Worm (Caenorhabditis elegans) whole organism, L1 larva: ENCODE results near the gene cec-4.

Experiments used
- ama-1 ChIP-seq: fragments of 150-350 bp; optimal IDR thresholded peaks from 2 replicates; lab custom pipeline; 2014
- ceh-63 ChIP-seq: fragments of 200-800 bp; sonication (Bioruptor generic); optimal IDR thresholded peaks from 2 replicates; lab custom pipeline; 2018; ENCODE audit warnings: mild to moderate bottlenecking, missing genetic modification characterization, missing compliant biosample characterization
- ceh-8 ChIP-seq: fragments of 200-800 bp; sonication (Bioruptor generic); optimal IDR thresholded peaks from 2 replicates; lab custom pipeline; 2018; ENCODE audit warnings: mild to moderate bottlenecking, missing genetic modification characterization, moderate library complexity, missing compliant biosample characterization
- ets-5 ChIP-seq: fragments of 200-800 bp; sonication (Bioruptor generic); IDR thresholded peaks from 2 replicates; pipeline ENCODE4 v1.3.6; 2022; ENCODE audit warnings: missing genetic modification characterization, missing compliant biosample characterization
- fkh-10 ChIP-seq: sonication (generic microtip); optimal IDR thresholded peaks from 2 replicates; lab custom pipeline; 2017; ENCODE audit warnings: missing biosample characterization, missing genetic modification reagents, missing genetic modification characterization
- lsy-2 ChIP-seq, 2 experiments: fragments of 150-350 bp; optimal IDR thresholded peaks; 2 replicates each; lab custom pipeline; 2014; ENCODE audit warnings: missing biosample characterization in 2 of 2, missing genetic modification characterization in 2 of 2
- nhr-77 ChIP-seq: fragments of 150-350 bp; optimal IDR thresholded peaks from 2 replicates; lab custom pipeline; 2014; ENCODE audit warnings: missing biosample characterization, missing genetic modification characterization
- nhr-84 ChIP-seq: sonication (generic microtip); optimal IDR thresholded peaks from 2 replicates; lab custom pipeline; 2017; ENCODE audit warnings: missing biosample characterization, missing genetic modification characterization
- pag-3 ChIP-seq: sonication (generic microtip); optimal IDR thresholded peaks from 2 replicates; lab custom pipeline; 2017; ENCODE audit warnings: missing genetic modification characterization, mild to moderate bottlenecking, missing compliant biosample characterization, antibody characterized with exemption, borderline replicate concordance; ENCODE audit not compliant: insufficient read depth
- tlp-1 ChIP-seq: fragments of 150-350 bp; optimal IDR thresholded peaks from 2 replicates; lab custom pipeline; 2014; ENCODE audit warnings: missing biosample characterization, missing genetic modification characterization
- zag-1 ChIP-seq: fragments of 150-350 bp; optimal IDR thresholded peaks from 2 replicates; lab custom pipeline; 2014; ENCODE audit warnings: missing biosample characterization, missing genetic modification characterization

DNA sequence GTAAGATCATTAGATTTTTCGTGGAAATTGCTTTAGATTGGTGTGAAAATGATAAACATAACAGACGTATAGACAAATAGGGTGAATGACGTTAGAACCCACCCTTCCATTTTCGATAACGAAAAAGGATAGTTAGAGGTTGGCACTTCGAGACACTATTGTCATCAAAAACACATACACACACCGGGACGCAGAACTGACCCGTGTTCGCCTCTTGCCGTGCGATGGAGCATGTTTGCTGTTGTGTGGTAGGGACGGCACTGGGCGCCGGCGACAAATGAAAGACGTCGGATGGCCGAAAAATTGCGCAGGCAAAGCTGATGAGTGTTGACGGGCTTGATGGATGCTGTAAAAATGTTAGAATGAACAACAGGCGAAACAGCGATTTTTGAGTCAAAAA lies 25.7 kb upstream of the cec-4 start:
- TF ChIP-seq lsy-2 (tag; optimal IDR thresholded peaks at IDR 0.05; lab: Kevin White, UChicago): peak in 1 of 2 experiments; percentile 31
- no peak for TF ChIP-seq nhr-84 (tag; lab: Kevin White, UChicago)
- no peak for TF ChIP-seq ama-1
- no peak for TF ChIP-seq nhr-77 (tag; lab: Kevin White, UChicago)
- no peak for TF ChIP-seq ceh-8
- no peak for TF ChIP-seq ceh-63 (GFP tag; lab: Kevin White, UChicago)
- no peak for TF ChIP-seq pag-3 (tag; lab: Kevin White, UChicago)
- no peak for TF ChIP-seq ets-5 (GFP tag; lab: Robert Waterston, UW)
- TF ChIP-seq tlp-1: no peak
- no peak for TF ChIP-seq zag-1 (tag; lab: Kevin White, UChicago)
- TF ChIP-seq fkh-10 (GFP tag; lab: Kevin White, UChicago): no peak
